Worm (Caenorhabditis elegans) whole organism, L3 larva: ENCODE measurements around the gene efl-3.

ENCODE experiments used
- R02D3.7 ChIP-seq: fragments of 150-350 bp; optimal IDR thresholded peaks from 2 replicates; lab custom pipeline; 2014; ENCODE audit warnings: missing biosample characterization, missing genetic modification characterization
- ZK546.5 ChIP-seq: sonication (generic microtip); optimal IDR thresholded peaks from 2 replicates; lab custom pipeline; 2017; ENCODE audit warnings: missing biosample characterization, missing genetic modification characterization
- aly-2 ChIP-seq: fragments of 150-350 bp; optimal IDR thresholded peaks from 2 replicates; lab custom pipeline; 2014; ENCODE audit warnings: missing biosample characterization, missing genetic modification characterization
- ama-1 ChIP-seq: fragments of 150-350 bp; optimal IDR thresholded peaks from 2 replicates; lab custom pipeline; 2018
- ceh-16 ChIP-seq: sonication (generic microtip); optimal IDR thresholded peaks from 2 replicates; lab custom pipeline; 2017; ENCODE audit warnings: missing biosample characterization, missing genetic modification characterization
- ceh-28 ChIP-seq: fragments of 150-350 bp; optimal IDR thresholded peaks from 2 replicates; lab custom pipeline; 2014; ENCODE audit warnings: missing biosample characterization, missing genetic modification reagents, missing genetic modification characterization
- ceh-82 ChIP-seq: fragments of 150-350 bp; optimal IDR thresholded peaks from 2 replicates; lab custom pipeline; 2014; ENCODE audit warnings: missing biosample characterization, missing genetic modification characterization
- ceh-9 ChIP-seq: sonication (generic microtip); optimal IDR thresholded peaks from 2 replicates; lab custom pipeline; 2018; ENCODE audit warnings: missing biosample characterization, missing genetic modification characterization
- daf-12 ChIP-seq: fragments of 150-350 bp; optimal IDR thresholded peaks from 2 replicates; lab custom pipeline; 2014; ENCODE audit warnings: missing biosample characterization, missing genetic modification reagents, missing genetic modification characterization
- egl-27 ChIP-seq: sonication (generic microtip); optimal IDR thresholded peaks from 4 replicates; lab custom pipeline; 2017; ENCODE audit warnings: missing biosample characterization, missing genetic modification reagents, missing genetic modification characterization
- egl-5 ChIP-seq: fragments of 150-350 bp; optimal IDR thresholded peaks from 2 replicates; lab custom pipeline; 2017; ENCODE audit warnings: missing biosample characterization, missing genetic modification reagents, missing genetic modification characterization, inconsistent platforms
- elt-1 ChIP-seq: fragments of 150-350 bp; optimal IDR thresholded peaks from 2 replicates; lab custom pipeline; 2014; ENCODE audit warnings: missing biosample characterization, missing genetic modification characterization
- elt-2 ChIP-seq: sonication (generic microtip); optimal IDR thresholded peaks from 2 replicates; lab custom pipeline; 2016; ENCODE audit warnings: missing genetic modification reagents, mild to moderate bottlenecking, missing genetic modification characterization, missing compliant biosample characterization
- elt-3 ChIP-seq, 3 experiments: fragments of 150-350 bp in 1 of 3; sonication (generic microtip) in 2 of 3; optimal IDR thresholded peaks; 2 replicates in 2 of 3; 4 replicates in 1 of 3; lab custom pipeline; 2014 to 2017; ENCODE audit warnings: missing biosample characterization in 3 of 3, missing genetic modification characterization in 3 of 3
- eor-1 ChIP-seq, 2 experiments: fragments of 150-350 bp; optimal IDR thresholded peaks; 2 replicates each; lab custom pipeline; 2014 to 2018; ENCODE audit warnings: missing biosample characterization in 2 of 2, missing genetic modification characterization in 2 of 2
- fkh-10 ChIP-seq: sonication (generic microtip); optimal IDR thresholded peaks from 2 replicates; lab custom pipeline; 2017; ENCODE audit warnings: missing biosample characterization, missing genetic modification reagents, missing genetic modification characterization
- fkh-2 ChIP-seq: fragments of 150-350 bp; optimal IDR thresholded peaks from 2 replicates; lab custom pipeline; 2014; ENCODE audit warnings: missing biosample characterization, missing genetic modification reagents, missing genetic modification characterization
- fos-1 ChIP-seq: fragments of 150-350 bp; optimal IDR thresholded peaks from 2 replicates; lab custom pipeline; 2014; ENCODE audit warnings: missing biosample characterization, missing genetic modification characterization
- hmg-11 ChIP-seq: sonication (generic microtip); optimal IDR thresholded peaks from 2 replicates; lab custom pipeline; 2016; ENCODE audit warnings: missing genetic modification characterization, missing compliant biosample characterization
- jun-1 ChIP-seq: fragments of 150-350 bp; optimal IDR thresholded peaks from 2 replicates; lab custom pipeline; 2014; ENCODE audit warnings: missing biosample characterization, missing genetic modification reagents, missing genetic modification characterization
- lin-15B ChIP-seq: fragments of 150-350 bp; optimal IDR thresholded peaks from 2 replicates; lab custom pipeline; 2014; ENCODE audit warnings: missing biosample characterization, missing genetic modification characterization
- lin-39 ChIP-seq: fragments of 150-350 bp; optimal IDR thresholded peaks from 2 replicates; lab custom pipeline; 2018; ENCODE audit warnings: missing biosample characterization, missing genetic modification reagents, missing genetic modification characterization
- lsy-12 ChIP-seq: sonication (generic microtip); optimal IDR thresholded peaks from 2 replicates; lab custom pipeline; 2016; ENCODE audit warnings: mild to moderate bottlenecking, missing genetic modification characterization, missing compliant biosample characterization
- mdl-1 ChIP-seq: fragments of 150-350 bp; optimal IDR thresholded peaks from 2 replicates; lab custom pipeline; 2014; ENCODE audit warnings: missing biosample characterization, missing genetic modification characterization
- mml-1 ChIP-seq: fragments of 150-350 bp; sonication (generic microtip); optimal IDR thresholded peaks from 3 replicates; lab custom pipeline; 2014; ENCODE audit warnings: missing biosample characterization, missing genetic modification characterization
- nfya-1 ChIP-seq: sonication (generic microtip); optimal IDR thresholded peaks from 2 replicates; lab custom pipeline; 2017; ENCODE audit warnings: missing genetic modification characterization, mild to moderate bottlenecking, missing compliant biosample characterization, antibody characterized with exemption, moderate library complexity; ENCODE audit not compliant: insufficient read depth
- nhr-11 ChIP-seq: fragments of 150-350 bp; optimal IDR thresholded peaks from 2 replicates; lab custom pipeline; 2014; ENCODE audit warnings: missing biosample characterization, missing genetic modification characterization
- nhr-12 ChIP-seq: fragments of 150-350 bp; optimal IDR thresholded peaks from 2 replicates; lab custom pipeline; 2014; ENCODE audit warnings: missing biosample characterization, missing genetic modification characterization
- nhr-23 ChIP-seq: fragments of 150-350 bp; optimal IDR thresholded peaks from 2 replicates; lab custom pipeline; 2014; ENCODE audit warnings: missing biosample characterization, missing genetic modification reagents, missing genetic modification characterization
- nhr-237 ChIP-seq: fragments of 150-350 bp; optimal IDR thresholded peaks from 2 replicates; lab custom pipeline; 2014; ENCODE audit warnings: missing biosample characterization, missing genetic modification characterization
- nhr-25 ChIP-seq: sonication (generic microtip); optimal IDR thresholded peaks from 2 replicates; lab custom pipeline; 2017; ENCODE audit warnings: missing biosample characterization, missing genetic modification characterization
- nhr-28 ChIP-seq: fragments of 150-350 bp; optimal IDR thresholded peaks from 2 replicates; lab custom pipeline; 2014; ENCODE audit warnings: missing biosample characterization, missing genetic modification characterization
- nhr-43 ChIP-seq: sonication (generic microtip); optimal IDR thresholded peaks from 2 replicates; lab custom pipeline; 2016; ENCODE audit warnings: mild to moderate bottlenecking, missing genetic modification characterization, missing compliant biosample characterization; ENCODE audit not compliant: poor library complexity, severe bottlenecking
- nhr-67 ChIP-seq: fragments of 150-350 bp; optimal IDR thresholded peaks from 2 replicates; lab custom pipeline; 2014; ENCODE audit warnings: missing biosample characterization, missing genetic modification characterization
- nhr-76 ChIP-seq: fragments of 150-350 bp; sonication (generic microtip); optimal IDR thresholded peaks from 5 replicates; lab custom pipeline; 2014; ENCODE audit warnings: missing biosample characterization, missing genetic modification characterization
- nhr-77 ChIP-seq: fragments of 150-350 bp; optimal IDR thresholded peaks from 2 replicates; lab custom pipeline; 2014; ENCODE audit warnings: missing biosample characterization, missing genetic modification characterization
- pha-4 ChIP-seq: fragments of 150-350 bp; optimal IDR thresholded peaks from 2 replicates; lab custom pipeline; 2014; ENCODE audit warnings: missing biosample characterization, missing genetic modification reagents, missing genetic modification characterization
- pqm-1 ChIP-seq: fragments of 150-350 bp; optimal IDR thresholded peaks from 2 replicates; lab custom pipeline; 2017; ENCODE audit warnings: missing biosample characterization, missing genetic modification characterization, inconsistent platforms
- sea-2 ChIP-seq: fragments of 150-350 bp; sonication (generic microtip); optimal IDR thresholded peaks from 4 replicates; lab custom pipeline; 2014; ENCODE audit warnings: missing biosample characterization, missing genetic modification reagents, missing genetic modification characterization
- skn-1 ChIP-seq: fragments of 150-350 bp; optimal IDR thresholded peaks from 2 replicates; lab custom pipeline; 2014; ENCODE audit warnings: missing biosample characterization, missing genetic modification characterization
- snpc-4 ChIP-seq: fragments of 150-350 bp; optimal IDR thresholded peaks from 2 replicates; lab custom pipeline; 2014; ENCODE audit warnings: missing biosample characterization, missing genetic modification characterization
- tbx-2 ChIP-seq: sonication (generic microtip); optimal IDR thresholded peaks from 2 replicates; lab custom pipeline; 2016; ENCODE audit warnings: mild to moderate bottlenecking, missing genetic modification characterization, missing compliant biosample characterization
- unc-39 ChIP-seq: sonication (generic microtip); optimal IDR thresholded peaks from 4 replicates; lab custom pipeline; 2017; ENCODE audit warnings: missing biosample characterization, missing genetic modification characterization
- unc-62 ChIP-seq: fragments of 150-350 bp; sonication (generic microtip); optimal IDR thresholded peaks from 4 replicates; lab custom pipeline; 2014; ENCODE audit warnings: missing biosample characterization, missing genetic modification reagents, missing genetic modification characterization
- zag-1 ChIP-seq: fragments of 150-350 bp; optimal IDR thresholded peaks from 2 replicates; lab custom pipeline; 2014; ENCODE audit warnings: missing biosample characterization, missing genetic modification characterization
- ztf-11 ChIP-seq: fragments of 150-350 bp; optimal IDR thresholded peaks from 2 replicates; lab custom pipeline; 2014; ENCODE audit warnings: missing biosample characterization, missing genetic modification characterization
- ztf-4 ChIP-seq: fragments of 150-350 bp; optimal IDR thresholded peaks from 2 replicates; lab custom pipeline; 2014; ENCODE audit warnings: missing biosample characterization, missing genetic modification characterization

Gene efl-3

DNA sequence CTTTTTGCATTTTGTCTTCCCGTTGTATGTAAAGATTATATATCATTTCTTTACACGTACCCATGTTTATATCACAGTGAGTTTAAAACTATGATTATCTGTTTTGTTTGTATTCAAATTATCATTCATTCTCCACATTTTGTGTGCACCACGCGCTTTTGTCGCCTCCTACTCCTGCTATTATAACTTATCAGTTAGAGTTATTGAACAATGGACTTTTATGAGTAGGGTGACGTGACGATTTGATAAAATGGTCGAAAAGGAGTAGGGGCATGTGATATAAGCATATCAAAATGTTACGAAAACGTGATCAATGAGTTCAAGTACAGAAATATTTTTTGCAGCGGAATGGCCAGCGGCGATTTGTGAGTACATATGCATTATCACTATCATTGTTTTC lies 29.6 kb upstream of the efl-3 start:
- TF ChIP-seq ceh-28 (no peak), nhr-28 (tag; lab: Kevin White, UChicago) (no peak), tbx-2 (no peak), nhr-237 (tag; lab: Kevin White, UChicago) (no peak), mml-1 (tag; lab: Kevin White, UChicago) (no peak), nhr-67 (tag; lab: Kevin White, UChicago) (no peak), daf-12 (no peak), fos-1 (tag; lab: Kevin White, UChicago) (no peak), ama-1 (lab: Kevin White, UChicago) (no peak), egl-5 (tag; lab: Kevin White, UChicago) (no peak), nhr-23 (tag; lab: Kevin White, UChicago) (no peak), elt-2 (tag; lab: Kevin White, UChicago) (peak; percentile 99), fkh-10 (GFP tag; lab: Kevin White, UChicago) (no peak), fkh-2 (tag; lab: Kevin White, UChicago) (no peak), nhr-11 (tag; lab: Kevin White, UChicago) (no peak), ztf-11 (no peak), eor-1 (tag; optimal IDR thresholded peaks at IDR 0.05; lab: Kevin White, UChicago) (no peak), sea-2 (GFP tag; lab: Kevin White, UChicago) (no peak), lin-39 (no peak), pqm-1 (peak; percentile 100), nhr-25 (tag; lab: Kevin White, UChicago) (no peak), lin-15B (tag; lab: Kevin White, UChicago) (no peak), snpc-4 (tag; lab: Kevin White, UChicago) (no peak), nhr-43 (tag; lab: Kevin White, UChicago) (no peak), skn-1 (peak; percentile 1), jun-1 (peak; percentile 95), egl-27 (tag; lab: Kevin White, UChicago) (no peak), elt-1 (tag; lab: Kevin White, UChicago) (no peak), unc-62 (GFP tag; lab: Kevin White, UChicago) (no peak), mdl-1 (no peak), elt-3 (tag; optimal IDR thresholded peaks at IDR 0.05; lab: Kevin White, UChicago) (no peak), nhr-77 (tag; lab: Kevin White, UChicago) (no peak), nhr-12 (tag; lab: Kevin White, UChicago) (no peak), ceh-82 (tag; lab: Kevin White, UChicago) (no peak), aly-2 (tag; lab: Kevin White, UChicago) (no peak), zag-1 (tag; lab: Kevin White, UChicago) (no peak), nfya-1 (peak; percentile 22), nhr-76 (tag; lab: Kevin White, UChicago) (no peak), R02D3.7 (tag; lab: Kevin White, UChicago) (no peak), pha-4 (tag; lab: Kevin White, UChicago) (peak; percentile 80), ceh-9 (no peak), ZK546.5 (tag; lab: Kevin White, UChicago) (no peak), lsy-12 (tag; lab: Kevin White, UChicago) (peak; percentile 38), ztf-4 (tag; lab: Kevin White, UChicago) (no peak), unc-39 (tag; lab: Kevin White, UChicago) (no peak), ceh-16 (tag; lab: Kevin White, UChicago) (no peak), hmg-11 (tag; lab: Kevin White, UChicago) (no peak)

DNA sequence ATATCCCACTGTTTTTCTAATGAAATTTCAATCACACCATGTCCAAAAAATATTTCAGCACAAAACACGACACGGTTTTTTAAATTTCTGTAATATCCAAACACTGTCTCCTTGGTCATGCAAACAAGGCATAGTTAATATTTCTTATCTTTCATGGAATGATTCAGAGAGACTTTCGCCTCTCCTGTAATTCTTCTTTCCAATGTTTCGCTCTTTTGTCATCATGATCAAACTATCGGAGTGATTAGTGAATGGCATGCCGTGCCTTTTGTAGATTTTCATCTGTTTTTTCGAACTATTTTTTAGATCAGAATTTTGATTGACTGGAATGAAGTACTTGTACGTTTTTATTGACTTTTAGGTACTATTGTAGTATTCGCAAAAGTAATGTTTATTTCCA lies 28.1 kb upstream of the efl-3 start:
- TF ChIP-seq unc-62 (GFP tag; lab: Kevin White, UChicago) (no peak), nhr-43 (tag; lab: Kevin White, UChicago) (no peak), mml-1 (tag; lab: Kevin White, UChicago) (no peak), pha-4 (tag; lab: Kevin White, UChicago) (no peak), nhr-12 (tag; lab: Kevin White, UChicago) (no peak), aly-2 (tag; lab: Kevin White, UChicago) (no peak), ztf-4 (tag; lab: Kevin White, UChicago) (no peak), elt-2 (tag; lab: Kevin White, UChicago) (peak; percentile 77), ceh-82 (tag; lab: Kevin White, UChicago) (no peak), skn-1 (peak; percentile 65), sea-2 (GFP tag; lab: Kevin White, UChicago) (no peak), egl-5 (tag; lab: Kevin White, UChicago) (no peak), pqm-1 (peak; percentile 77), R02D3.7 (tag; lab: Kevin White, UChicago) (no peak), egl-27 (tag; lab: Kevin White, UChicago) (no peak), jun-1 (peak; percentile 14), nfya-1 (no peak), ceh-28 (no peak), lsy-12 (tag; lab: Kevin White, UChicago) (peak; percentile 11), daf-12 (no peak), nhr-28 (tag; lab: Kevin White, UChicago) (no peak), eor-1 (tag; optimal IDR thresholded peaks at IDR 0.05; lab: Kevin White, UChicago) (no peak), nhr-25 (tag; lab: Kevin White, UChicago) (no peak), ztf-11 (no peak), hmg-11 (tag; lab: Kevin White, UChicago) (no peak), nhr-77 (tag; lab: Kevin White, UChicago) (no peak), unc-39 (tag; lab: Kevin White, UChicago) (no peak), lin-39 (no peak)
